Worm (Caenorhabditis elegans): ENCODE measurements around the gene inx-7.

inx-7 gene

ce11 chrIV:5926643-5927042 lies 19.8 kb downstream of the inx-7 start:
- no peak for TF ChIP-seq hnd-1 (tag; optimal IDR thresholded peaks at IDR 0.05)
- TF ChIP-seq ceh-13 (GFP tag; optimal IDR thresholded peaks at IDR 0.05): no peak
- no peak for TF ChIP-seq aly-1 (tag; optimal IDR thresholded peaks at IDR 0.05)
- no peak for TF ChIP-seq scrt-1 (GFP tag; IDR thresholded peaks at IDR 0.05)
- TF ChIP-seq hmbx-1 (tag; optimal IDR thresholded peaks at IDR 0.05): no peak
- TF ChIP-seq ceh-36 (tag; optimal IDR thresholded peaks at IDR 0.05): no peak
- TF ChIP-seq tra-4 (tag; optimal IDR thresholded peaks at IDR 0.05): no peak
- no peak for TF ChIP-seq F13C5.2 (tag; optimal IDR thresholded peaks at IDR 0.05)
- no peak for TF ChIP-seq tbx-37 (GFP tag; conservative IDR thresholded peaks at IDR 0.05)
- TF ChIP-seq ets-7 (tag; optimal IDR thresholded peaks at IDR 0.05): no peak
- TF ChIP-seq ama-1 (optimal IDR thresholded peaks at IDR 0.05): no peak
- TF ChIP-seq B0310.2 (tag; optimal IDR thresholded peaks at IDR 0.05): no peak
- no peak for TF ChIP-seq flt-1 (GFP tag; IDR thresholded peaks at IDR 0.05)
- no peak for TF ChIP-seq hmg-4 (GFP tag; optimal IDR thresholded peaks at IDR 0.05)
- TF ChIP-seq sea-1 (GFP tag; conservative IDR thresholded peaks at IDR 0.05): no peak
- TF ChIP-seq tbx-11 (GFP tag; IDR thresholded peaks at IDR 0.05): no peak
- TF ChIP-seq pes-1 (GFP tag; IDR thresholded peaks at IDR 0.05): no peak

ce11 chrIV:5924241-5924640 lies 22.2 kb downstream of the inx-7 start:
- TF ChIP-seq tbx-37 (GFP tag; conservative IDR thresholded peaks at IDR 0.05) (no peak), scrt-1 (GFP tag; IDR thresholded peaks at IDR 0.05) (no peak)

ce11 chrIV:5923112-5923511 lies 23.3 kb downstream of the inx-7 start:
- TF ChIP-seq aly-1 (tag; optimal IDR thresholded peaks at IDR 0.05) (no peak), flt-1 (GFP tag; IDR thresholded peaks at IDR 0.05) (no peak), ceh-13 (GFP tag; optimal IDR thresholded peaks at IDR 0.05) (no peak), ceh-36 (tag; optimal IDR thresholded peaks at IDR 0.05) (no peak), pes-1 (GFP tag; IDR thresholded peaks at IDR 0.05) (no peak), F13C5.2 (tag; optimal IDR thresholded peaks at IDR 0.05) (no peak), tra-4 (tag; optimal IDR thresholded peaks at IDR 0.05) (no peak), scrt-1 (GFP tag; IDR thresholded peaks at IDR 0.05) (no peak), ama-1 (optimal IDR thresholded peaks at IDR 0.05) (no peak), tbx-11 (GFP tag; IDR thresholded peaks at IDR 0.05) (no peak), B0310.2 (tag; optimal IDR thresholded peaks at IDR 0.05) (no peak), sea-1 (GFP tag; conservative IDR thresholded peaks at IDR 0.05) (no peak), tbx-37 (GFP tag; conservative IDR thresholded peaks at IDR 0.05) (no peak), hnd-1 (tag; optimal IDR thresholded peaks at IDR 0.05) (no peak), hmbx-1 (tag; optimal IDR thresholded peaks at IDR 0.05) (no peak), ets-7 (tag; optimal IDR thresholded peaks at IDR 0.05) (no peak), hmg-4 (GFP tag; optimal IDR thresholded peaks at IDR 0.05) (no peak)

ce11 chrIV:5917026-5917425 lies 29.4 kb downstream of the inx-7 start, which contains the start of gene dhhc-13:
Gene dhhc-13, plus strand, starts transcription at chrIV:5917326.
- TF ChIP-seq hnd-1 (tag; optimal IDR thresholded peaks at IDR 0.05) (no peak), flt-1 (GFP tag; IDR thresholded peaks at IDR 0.05) (no peak), tbx-11 (GFP tag; IDR thresholded peaks at IDR 0.05) (no peak), hmbx-1 (tag; optimal IDR thresholded peaks at IDR 0.05) (no peak), tra-4 (tag; optimal IDR thresholded peaks at IDR 0.05) (no peak), ceh-13 (GFP tag; optimal IDR thresholded peaks at IDR 0.05) (no peak)

- no peak for TF ChIP-seq pes-1 (GFP tag; IDR thresholded peaks at IDR 0.05)
- no peak for TF ChIP-seq aly-1 (tag; optimal IDR thresholded peaks at IDR 0.05)
- no peak for TF ChIP-seq sea-1 (GFP tag; conservative IDR thresholded peaks at IDR 0.05)
- TF ChIP-seq F13C5.2 (tag; optimal IDR thresholded peaks at IDR 0.05): no peak
- TF ChIP-seq tbx-11 (GFP tag; IDR thresholded peaks at IDR 0.05): no peak
- no peak for TF ChIP-seq ceh-13 (GFP tag; optimal IDR thresholded peaks at IDR 0.05)
- TF ChIP-seq hnd-1 (tag; optimal IDR thresholded peaks at IDR 0.05): no peak
Observed at ce11 chrIV:5915152-5915551, 31.3 kb downstream of the inx-7 start.

- TF ChIP-seq ets-7 (tag; optimal IDR thresholded peaks at IDR 0.05) (no peak), ama-1 (optimal IDR thresholded peaks at IDR 0.05) (no peak), sea-1 (GFP tag; conservative IDR thresholded peaks at IDR 0.05) (no peak), ceh-36 (tag; optimal IDR thresholded peaks at IDR 0.05) (no peak), tbx-11 (GFP tag; IDR thresholded peaks at IDR 0.05) (no peak), ceh-13 (GFP tag; optimal IDR thresholded peaks at IDR 0.05) (no peak), flt-1 (GFP tag; IDR thresholded peaks at IDR 0.05) (no peak)
Observed at ce11 chrIV:5903305-5903778, 43.1 kb downstream of the inx-7 start, which contains the start of gene H04M03.12. Gene H04M03.12, minus strand, starts transcription at chrIV:5903355.

- TF ChIP-seq ceh-36 (tag; optimal IDR thresholded peaks at IDR 0.05) (no peak), tra-4 (tag; optimal IDR thresholded peaks at IDR 0.05) (no peak), sea-1 (GFP tag; conservative IDR thresholded peaks at IDR 0.05) (no peak), scrt-1 (GFP tag; IDR thresholded peaks at IDR 0.05) (no peak), pes-1 (GFP tag; IDR thresholded peaks at IDR 0.05) (no peak), ceh-13 (GFP tag; optimal IDR thresholded peaks at IDR 0.05) (no peak), ama-1 (optimal IDR thresholded peaks at IDR 0.05) (no peak), B0310.2 (tag; optimal IDR thresholded peaks at IDR 0.05) (no peak), ets-7 (tag; optimal IDR thresholded peaks at IDR 0.05) (no peak), hmbx-1 (tag; optimal IDR thresholded peaks at IDR 0.05) (no peak), tbx-37 (GFP tag; conservative IDR thresholded peaks at IDR 0.05) (no peak), flt-1 (GFP tag; IDR thresholded peaks at IDR 0.05) (no peak), aly-1 (tag; optimal IDR thresholded peaks at IDR 0.05) (no peak), F13C5.2 (tag; optimal IDR thresholded peaks at IDR 0.05) (no peak), tbx-11 (GFP tag; IDR thresholded peaks at IDR 0.05) (no peak), hnd-1 (tag; optimal IDR thresholded peaks at IDR 0.05) (no peak)
Observed at ce11 chrIV:5902730-5903129, 43.7 kb downstream of the inx-7 start.

- TF ChIP-seq pes-1 (GFP tag; IDR thresholded peaks at IDR 0.05) (no peak), scrt-1 (GFP tag; IDR thresholded peaks at IDR 0.05) (no peak), ama-1 (optimal IDR thresholded peaks at IDR 0.05) (no peak), B0310.2 (tag; optimal IDR thresholded peaks at IDR 0.05) (no peak), hnd-1 (tag; optimal IDR thresholded peaks at IDR 0.05) (no peak), hmbx-1 (tag; optimal IDR thresholded peaks at IDR 0.05) (no peak), F13C5.2 (tag; optimal IDR thresholded peaks at IDR 0.05) (no peak), tbx-11 (GFP tag; IDR thresholded peaks at IDR 0.05) (no peak), ets-7 (tag; optimal IDR thresholded peaks at IDR 0.05) (no peak), aly-1 (tag; optimal IDR thresholded peaks at IDR 0.05) (no peak), flt-1 (GFP tag; IDR thresholded peaks at IDR 0.05) (no peak)
Observed at ce11 chrIV:5896341-5896740, 50.1 kb downstream of the inx-7 start, which contains the start of gene pck-3. Gene pck-3, plus strand, starts transcription at chrIV:5896641.
